Fruit fly (Drosophila melanogaster) whole organism, embryonic: ENCODE data around the gene Dscam2.

Experiments
- Adf1 ChIP-seq: fragments of 200-800 bp; sonication (Bioruptor generic); IDR thresholded peaks from 2 replicates; pipeline ENCODE4 v1.3.6; 2022; ENCODE audit warnings: missing biosample characterization, missing genetic modification characterization
- Atf3 ChIP-seq: fragments of 200-800 bp; sonication (Bioruptor generic); optimal IDR thresholded peaks from 3 replicates; lab custom pipeline; 2016; ENCODE audit warnings: missing biosample characterization, missing genetic modification characterization
- CG10274 ChIP-seq: fragments of 200-800 bp; sonication (Bioruptor generic); optimal IDR thresholded peaks from 3 replicates; lab custom pipeline; 2017; ENCODE audit warnings: missing biosample characterization, mild to moderate bottlenecking, missing genetic modification characterization
- CG10321 ChIP-seq: fragments of 200-800 bp; sonication (Bioruptor generic); IDR thresholded peaks from 2 replicates; pipeline ENCODE4 v1.3.6; 2022; ENCODE audit warnings: missing biosample characterization, missing genetic modification characterization
- CG10431 ChIP-seq: fragments of 200-800 bp; sonication (Bioruptor generic); optimal IDR thresholded peaks from 3 replicates; lab custom pipeline; 2018; ENCODE audit warnings: missing biosample characterization, mild to moderate bottlenecking, missing genetic modification characterization
- CG11696 ChIP-seq: fragments of 200-800 bp; sonication (Bioruptor generic); IDR thresholded peaks from 2 replicates; pipeline ENCODE4 v1.3.6; 2022; ENCODE audit warnings: missing biosample characterization, missing genetic modification characterization
- CG12659 ChIP-seq: fragments of 200-800 bp; sonication (Bioruptor generic); optimal IDR thresholded peaks from 3 replicates; lab custom pipeline; 2017; ENCODE audit warnings: mild to moderate bottlenecking, missing biosample characterization, missing genetic modification reagents, missing genetic modification characterization
- CG12744 ChIP-seq: fragments of 200-800 bp; sonication (Bioruptor generic); optimal IDR thresholded peaks from 2 replicates; lab custom pipeline; 2016; ENCODE audit warnings: missing biosample characterization, missing genetic modification characterization
- CG13123 ChIP-seq: fragments of 200-800 bp; sonication (Bioruptor generic); optimal IDR thresholded peaks from 2 replicates; lab custom pipeline; 2016; ENCODE audit warnings: missing biosample characterization, missing genetic modification characterization
- CG1603 ChIP-seq: fragments of 200-800 bp; sonication (Bioruptor generic); optimal IDR thresholded peaks from 2 replicates; lab custom pipeline; 2019; ENCODE audit warnings: missing biosample characterization, mild to moderate bottlenecking, missing genetic modification characterization, moderate library complexity
- CG17912 ChIP-seq: fragments of 200-800 bp; sonication (Bioruptor generic); optimal IDR thresholded peaks from 2 replicates; lab custom pipeline; 2018; ENCODE audit warnings: missing biosample characterization, mild to moderate bottlenecking, missing genetic modification characterization
- CG18619 ChIP-seq: fragments of 200-800 bp; sonication (Bioruptor generic); optimal IDR thresholded peaks from 3 replicates; lab custom pipeline; 2017; ENCODE audit warnings: missing biosample characterization, mild to moderate bottlenecking, missing genetic modification characterization
- CG2875 ChIP-seq: fragments of 200-800 bp; sonication (Bioruptor generic); optimal IDR thresholded peaks from 2 replicates; lab custom pipeline; 2017; ENCODE audit warnings: missing biosample characterization, mild to moderate bottlenecking, missing genetic modification characterization, missing genetic modification reagents
- CG30020 ChIP-seq: fragments of 200-800 bp; optimal IDR thresholded peaks from 2 replicates; lab custom pipeline; 2019; ENCODE audit warnings: missing biosample characterization, mild to moderate bottlenecking, missing genetic modification characterization, moderate library complexity
- CG4424 ChIP-seq: fragments of 200-800 bp; sonication (Bioruptor generic); optimal IDR thresholded peaks from 3 replicates; lab custom pipeline; 2016; ENCODE audit warnings: missing biosample characterization, missing genetic modification characterization
- CG5245 ChIP-seq: fragments of 200-800 bp; sonication (Bioruptor generic); optimal IDR thresholded peaks from 3 replicates; lab custom pipeline; 2016; ENCODE audit warnings: missing biosample characterization, missing genetic modification characterization
- CG6689 ChIP-seq: fragments of 200-800 bp; sonication (Bioruptor generic); IDR thresholded peaks from 2 replicates; pipeline ENCODE4 v1.3.6; 2022; ENCODE audit warnings: missing biosample characterization, missing genetic modification characterization
- CG7745 ChIP-seq: fragments of 200-800 bp; sonication (Bioruptor generic); optimal IDR thresholded peaks from 2 replicates; lab custom pipeline; 2018; ENCODE audit warnings: missing biosample characterization, mild to moderate bottlenecking, missing genetic modification characterization, moderate library complexity
- CG7928 ChIP-seq: fragments of 200-800 bp; sonication (Bioruptor generic); optimal IDR thresholded peaks from 2 replicates; lab custom pipeline; 2017; ENCODE audit warnings: missing biosample characterization, mild to moderate bottlenecking, missing genetic modification characterization
- CG7987 ChIP-seq: fragments of 200-800 bp; sonication (Bioruptor generic); optimal IDR thresholded peaks from 2 replicates; lab custom pipeline; 2018; ENCODE audit warnings: missing biosample characterization, mild to moderate bottlenecking, missing genetic modification characterization, moderate library complexity
- CG8765 ChIP-seq: fragments of 200-800 bp; sonication (Bioruptor generic); IDR thresholded peaks from 2 replicates; pipeline ENCODE4 v1.3.6; 2022; ENCODE audit warnings: missing biosample characterization, missing genetic modification characterization
- CTCF ChIP-seq: fragments of 200-800 bp; sonication (Bioruptor generic); optimal IDR thresholded peaks from 2 replicates; lab custom pipeline; 2017; ENCODE audit warnings: missing biosample characterization, mild to moderate bottlenecking, missing genetic modification characterization, moderate library complexity
- Dfd ChIP-seq, 2 experiments: fragments of >200 bp; optimal IDR thresholded peaks; 2 replicates each; lab custom pipeline; 2017; ENCODE audit warnings: missing biosample characterization in 2 of 2, missing genetic modification characterization in 2 of 2
- Eip74EF ChIP-seq, 2 experiments: fragments of 200-800 bp in 1 of 2; fragments of >200 bp in 1 of 2; sonication (Bioruptor generic) in 1 of 2; optimal IDR thresholded peaks; 2 replicates each; lab custom pipeline; 2017 to 2019; ENCODE audit warnings: missing biosample characterization in 2 of 2, missing genetic modification characterization in 2 of 2, mild to moderate bottlenecking in 1 of 2, moderate library complexity in 1 of 2
- Jarid2 ChIP-seq: fragments of 200-800 bp; sonication (Bioruptor generic); optimal IDR thresholded peaks from 3 replicates; lab custom pipeline; 2017; ENCODE audit warnings: mild to moderate bottlenecking, missing biosample characterization, missing genetic modification reagents, missing genetic modification characterization
- Nf-YA ChIP-seq: fragments of 200-800 bp; sonication (Bioruptor generic); IDR thresholded peaks from 2 replicates; pipeline ENCODE4 v1.3.6; 2022; ENCODE audit warnings: missing biosample characterization, missing genetic modification characterization
- PHDP ChIP-seq: fragments of 200-800 bp; sonication (Bioruptor generic); optimal IDR thresholded peaks from 3 replicates; lab custom pipeline; 2018; ENCODE audit warnings: missing biosample characterization, mild to moderate bottlenecking, missing genetic modification characterization, moderate library complexity
- Rfx ChIP-seq: fragments of 200-800 bp; sonication (Bioruptor generic); IDR thresholded peaks from 2 replicates; pipeline ENCODE4 v1.3.6; 2022; ENCODE audit warnings: missing biosample characterization, missing genetic modification characterization
- Sin3A ChIP-seq: fragments of >200 bp; optimal IDR thresholded peaks from 2 replicates; lab custom pipeline; 2018
- Sox100B ChIP-seq: fragments of 200-800 bp; sonication (Bioruptor generic); optimal IDR thresholded peaks from 3 replicates; lab custom pipeline; 2018; ENCODE audit warnings: missing biosample characterization, mild to moderate bottlenecking, missing genetic modification characterization
- Ssrp ChIP-seq: fragments of 200-800 bp; sonication (Bioruptor generic); optimal IDR thresholded peaks from 2 replicates; lab custom pipeline; 2018; ENCODE audit warnings: missing biosample characterization, mild to moderate bottlenecking, missing genetic modification characterization, moderate library complexity
- bab2 ChIP-seq: fragments of 200-800 bp; sonication (Bioruptor generic); optimal IDR thresholded peaks from 2 replicates; lab custom pipeline; 2016; ENCODE audit warnings: missing biosample characterization, missing genetic modification characterization
- br ChIP-seq: fragments of >200 bp; optimal IDR thresholded peaks from 2 replicates; lab custom pipeline; 2017
- cato ChIP-seq: fragments of 200-800 bp; sonication (Bioruptor generic); optimal IDR thresholded peaks from 2 replicates; lab custom pipeline; 2016; ENCODE audit warnings: missing biosample characterization, missing genetic modification characterization, borderline replicate concordance
- cg ChIP-seq: fragments of 200-800 bp; sonication (Bioruptor generic); optimal IDR thresholded peaks from 3 replicates; lab custom pipeline; 2019; ENCODE audit warnings: missing biosample characterization, mild to moderate bottlenecking, missing genetic modification characterization, moderate library complexity
- dan ChIP-seq: fragments of 200-800 bp; sonication (Bioruptor generic); IDR thresholded peaks from 2 replicates; pipeline ENCODE4 v1.3.6; 2022; ENCODE audit warnings: missing biosample characterization, missing genetic modification characterization
- disco-r ChIP-seq: fragments of 200-800 bp; sonication (Bioruptor generic); optimal IDR thresholded peaks from 2 replicates; lab custom pipeline; 2016; ENCODE audit warnings: missing biosample characterization, missing genetic modification characterization
- dmrt11E ChIP-seq: fragments of 200-800 bp; sonication (Bioruptor generic); optimal IDR thresholded peaks from 3 replicates; lab custom pipeline; 2018; ENCODE audit warnings: missing biosample characterization, mild to moderate bottlenecking, missing genetic modification characterization, moderate library complexity
- en ChIP-seq: fragments of 200-800 bp; sonication (Bioruptor generic); optimal IDR thresholded peaks from 2 replicates; lab custom pipeline; 2016; ENCODE audit warnings: missing biosample characterization, missing genetic modification characterization
- fd64A ChIP-seq: fragments of 200-800 bp; sonication (Bioruptor generic); optimal IDR thresholded peaks from 3 replicates; lab custom pipeline; 2018; ENCODE audit warnings: missing biosample characterization, mild to moderate bottlenecking, missing genetic modification characterization
- gcm2 ChIP-seq: fragments of 200-800 bp; sonication (Bioruptor generic); optimal IDR thresholded peaks from 2 replicates; lab custom pipeline; 2016; ENCODE audit warnings: missing biosample characterization, missing genetic modification characterization
- kay ChIP-seq: fragments of 200-800 bp; sonication (Bioruptor generic); optimal IDR thresholded peaks from 2 replicates; lab custom pipeline; 2016; ENCODE audit warnings: missing biosample characterization, missing genetic modification characterization
- onecut ChIP-seq: fragments of 200-800 bp; sonication (Bioruptor generic); IDR thresholded peaks from 2 replicates; pipeline ENCODE4 v1.3.6; 2022; ENCODE audit warnings: missing biosample characterization, missing genetic modification characterization
- sd ChIP-seq: fragments of 200-800 bp; sonication (Bioruptor generic); optimal IDR thresholded peaks from 3 replicates; lab custom pipeline; 2018; ENCODE audit warnings: missing biosample characterization, mild to moderate bottlenecking, missing genetic modification characterization, moderate library complexity
- sens-2 ChIP-seq: fragments of 200-800 bp; sonication (Bioruptor generic); IDR thresholded peaks from 2 replicates; pipeline ENCODE4 v1.3.6; 2022; ENCODE audit warnings: missing biosample characterization, missing genetic modification characterization
- tgo ChIP-seq: fragments of 200-800 bp; sonication (Bioruptor generic); IDR thresholded peaks from 3 replicates; pipeline ENCODE4 v1.3.6; 2022; ENCODE audit warnings: missing biosample characterization, missing genetic modification characterization
- unc-4 ChIP-seq: fragments of 200-800 bp; sonication (Bioruptor generic); IDR thresholded peaks from 2 replicates; pipeline ENCODE4 v1.3.6; 2022; ENCODE audit warnings: missing biosample characterization, missing genetic modification characterization; ENCODE audit not compliant: partially characterized antibody
- vfl ChIP-seq: fragments of 200-800 bp; sonication (Bioruptor generic); optimal IDR thresholded peaks from 2 replicates; lab custom pipeline; 2016; ENCODE audit warnings: missing biosample characterization, missing genetic modification characterization
- wdn ChIP-seq: fragments of 200-800 bp; sonication (Bioruptor generic); IDR thresholded peaks from 2 replicates; pipeline ENCODE4 v1.3.6; 2022; ENCODE audit warnings: missing biosample characterization, missing genetic modification characterization
- zfh2 ChIP-seq: fragments of 200-800 bp; sonication (Bioruptor generic); optimal IDR thresholded peaks from 2 replicates; lab custom pipeline; 2016; ENCODE audit warnings: missing biosample characterization, missing genetic modification characterization

Gene Dscam2

dm6 chr3L:7151521-7152465 is 37.9 kb downstream of the Dscam2 start (continued):
- TF ChIP-seq onecut (GFP tag; lab: Robert Waterston, UW) (peak; percentile 33; the same call in 1 of the 2 replicates), PHDP (tag; lab: Kevin White, UChicago) (peak; percentile 61), CG30020 (no peak), Sox100B (GFP tag; lab: Kevin White, UChicago) (peak; percentile 31), Dfd (GFP tag; optimal IDR thresholded peaks at IDR 0.05; lab: Kevin White, UChicago) (no peak), dan (GFP tag; lab: Robert Waterston, UW) (no peak), vfl (GFP tag; lab: Kevin White, UChicago) (no peak), en (no peak), CG5245 (peak; percentile 51), unc-4 (no peak), gcm2 (GFP tag; lab: Kevin White, UChicago) (no peak), sd (no peak), Jarid2 (GFP tag; lab: Kevin White, UChicago) (no peak), wdn (GFP tag; lab: Robert Waterston, UW) (no peak), CG7987 (no peak), CG10321 (GFP tag; lab: Robert Waterston, UW) (no peak), CG11696 (0 out of 2 replicates have a peak, but pooled peaks have one; percentile 9), CG10431 (GFP tag; lab: Kevin White, UChicago) (peak; percentile 12), CG8765 (GFP tag; lab: Robert Waterston, UW) (no peak), br (lab: Kevin White, UChicago) (no peak), cg (GFP tag; lab: Kevin White, UChicago) (no peak), CG7745 (tag; lab: Kevin White, UChicago) (peak; percentile 53), CG18619 (GFP tag; lab: Kevin White, UChicago) (no peak), CG10274 (GFP tag; lab: Kevin White, UChicago) (no peak), CG6689 (GFP tag; lab: Robert Waterston, UW) (peak; percentile 77), Ssrp (tag; lab: Kevin White, UChicago) (peak; percentile 66), Atf3 (GFP tag; lab: Kevin White, UChicago) (peak; percentile 24), CG13123 (peak; percentile 26), tgo (no peak; the same call in 2 of the 3 replicates), CG4424 (GFP tag; lab: Kevin White, UChicago) (peak; percentile 77), CG12744 (GFP tag; lab: Kevin White, UChicago) (no peak), CG1603 (tag; lab: Kevin White, UChicago) (no peak), Nf-YA (GFP tag; lab: Robert Waterston, UW) (0 out of 2 replicates have a peak, but pooled peaks have one; percentile 37), CG7928 (GFP tag; lab: Kevin White, UChicago) (no peak), Rfx (no peak), fd64A (no peak), zfh2 (GFP tag; lab: Kevin White, UChicago) (no peak), CG17912 (GFP tag; lab: Kevin White, UChicago) (no peak), disco-r (GFP tag; lab: Kevin White, UChicago) (no peak), sens-2 (GFP tag; lab: Robert Waterston, UW) (peak; percentile 44; the same call in 1 of the 2 replicates), Adf1 (GFP tag; lab: Robert Waterston, UW) (no peak), CG12659 (GFP tag; lab: Kevin White, UChicago) (no peak), Eip74EF (GFP tag; optimal IDR thresholded peaks at IDR 0.05; lab: Kevin White, UChicago) (peak in 1 of 2 experiments; percentile 6), bab2 (GFP tag; lab: Kevin White, UChicago) (peak; percentile 28), dmrt11E (tag; lab: Kevin White, UChicago) (peak; percentile 79), kay (GFP tag; lab: Kevin White, UChicago) (no peak), CTCF (GFP tag; lab: Kevin White, UChicago) (no peak), Sin3A (lab: Kevin White, UChicago) (no peak), CG2875 (GFP tag; lab: Kevin White, UChicago) (peak; percentile 42), cato (GFP tag; lab: Kevin White, UChicago) (no peak)
